Fruit fly (Drosophila melanogaster) whole organism, embryonic: ENCODE measurements around the gene fred.
A peak's percentile ranks its signal among the peaks of the same experiment; 100 is the strongest.

Source experiments
- Adf1 ChIP-seq: fragments of 200-800 bp; sonication (Bioruptor generic); IDR thresholded peaks from 2 replicates; pipeline ENCODE4 v1.3.6; 2022; ENCODE audit warnings: missing biosample characterization, missing genetic modification characterization
- Atf3 ChIP-seq: fragments of 200-800 bp; sonication (Bioruptor generic); optimal IDR thresholded peaks from 3 replicates; lab custom pipeline; 2016; ENCODE audit warnings: missing biosample characterization, missing genetic modification characterization
- CG10267 ChIP-seq: fragments of 200-800 bp; sonication (Bioruptor generic); optimal IDR thresholded peaks from 2 replicates; lab custom pipeline; 2018; ENCODE audit warnings: missing biosample characterization, mild to moderate bottlenecking, missing genetic modification characterization, moderate library complexity
- CG10959 ChIP-seq: fragments of 200-800 bp; sonication (Bioruptor generic); IDR thresholded peaks from 2 replicates; pipeline ENCODE4 v1.3.6; 2022; ENCODE audit warnings: missing biosample characterization, missing genetic modification characterization
- CG11085 ChIP-seq: fragments of 200-800 bp; sonication (Bioruptor generic); IDR thresholded peaks from 2 replicates; pipeline ENCODE4 v1.3.6; 2022; ENCODE audit warnings: missing biosample characterization, missing genetic modification characterization
- CG12071 ChIP-seq: fragments of 200-800 bp; sonication (Bioruptor generic); optimal IDR thresholded peaks from 3 replicates; lab custom pipeline; 2018; ENCODE audit warnings: missing biosample characterization, mild to moderate bottlenecking, missing genetic modification characterization
- CG15696 ChIP-seq: fragments of 200-800 bp; sonication (Bioruptor generic); optimal IDR thresholded peaks from 2 replicates; lab custom pipeline; 2019; ENCODE audit warnings: missing biosample characterization, mild to moderate bottlenecking, missing genetic modification characterization, moderate library complexity
- CG2120 ChIP-seq: fragments of 200-800 bp; sonication (Bioruptor generic); optimal IDR thresholded peaks from 3 replicates; lab custom pipeline; 2016; ENCODE audit warnings: missing biosample characterization, missing genetic modification characterization
- CG2889 ChIP-seq: fragments of 200-800 bp; sonication (Bioruptor generic); IDR thresholded peaks from 3 replicates; pipeline ENCODE4 v1.3.6; 2022; ENCODE audit warnings: missing biosample characterization, missing genetic modification characterization
- CG34376 ChIP-seq: fragments of 200-800 bp; sonication (Bioruptor generic); optimal IDR thresholded peaks from 2 replicates; lab custom pipeline; 2018; ENCODE audit warnings: missing biosample characterization, mild to moderate bottlenecking, missing genetic modification characterization
- CG3847 ChIP-seq: fragments of 200-800 bp; sonication (Bioruptor generic); IDR thresholded peaks from 2 replicates; pipeline ENCODE4 v1.3.6; 2022; ENCODE audit warnings: missing biosample characterization, missing genetic modification characterization
- CG42726 ChIP-seq: fragments of 200-800 bp; sonication (Bioruptor generic); IDR thresholded peaks from 2 replicates; pipeline ENCODE4 v1.3.6; 2022; ENCODE audit warnings: missing biosample characterization, missing genetic modification characterization; ENCODE audit not compliant: partially characterized antibody
- CG4424 ChIP-seq: fragments of 200-800 bp; sonication (Bioruptor generic); optimal IDR thresholded peaks from 3 replicates; lab custom pipeline; 2016; ENCODE audit warnings: missing biosample characterization, missing genetic modification characterization
- CG6175 ChIP-seq: fragments of 200-800 bp; sonication (Bioruptor generic); IDR thresholded peaks from 3 replicates; pipeline ENCODE4 v1.3.6; 2022; ENCODE audit warnings: missing biosample characterization, missing genetic modification characterization
- CG7357 ChIP-seq: fragments of 200-800 bp; sonication (Bioruptor generic); IDR thresholded peaks from 3 replicates; pipeline ENCODE4 v1.3.6; 2022; ENCODE audit warnings: missing biosample characterization, missing genetic modification characterization
- CG8281 ChIP-seq: fragments of 200-800 bp; sonication (Bioruptor generic); optimal IDR thresholded peaks from 2 replicates; lab custom pipeline; 2018; ENCODE audit warnings: missing biosample characterization, mild to moderate bottlenecking, missing genetic modification characterization, moderate library complexity
- CG9817 ChIP-seq: fragments of 200-800 bp; sonication (Bioruptor generic); optimal IDR thresholded peaks from 2 replicates; lab custom pipeline; 2018; ENCODE audit warnings: missing biosample characterization, mild to moderate bottlenecking, missing genetic modification characterization, moderate library complexity
- D19B ChIP-seq: fragments of 200-800 bp; sonication (Bioruptor generic); optimal IDR thresholded peaks from 2 replicates; lab custom pipeline; 2017; ENCODE audit warnings: missing biosample characterization, mild to moderate bottlenecking, missing genetic modification characterization
- Dfd ChIP-seq, 2 experiments: fragments of >200 bp; optimal IDR thresholded peaks; 2 replicates each; lab custom pipeline; 2017; ENCODE audit warnings: missing biosample characterization in 2 of 2, missing genetic modification characterization in 2 of 2
- HLHmδ ChIP-seq: fragments of 200-800 bp; sonication (Bioruptor generic); optimal IDR thresholded peaks from 2 replicates; lab custom pipeline; 2018; ENCODE audit warnings: missing biosample characterization, mild to moderate bottlenecking, missing genetic modification characterization, moderate library complexity
- Jarid2 ChIP-seq: fragments of 200-800 bp; sonication (Bioruptor generic); optimal IDR thresholded peaks from 3 replicates; lab custom pipeline; 2017; ENCODE audit warnings: mild to moderate bottlenecking, missing biosample characterization, missing genetic modification reagents, missing genetic modification characterization
- Lpt ChIP-seq: fragments of >200 bp; optimal IDR thresholded peaks from 2 replicates; lab custom pipeline; 2018; ENCODE audit warnings: missing biosample characterization, missing genetic modification characterization
- Optix ChIP-seq: fragments of 200-800 bp; sonication (Bioruptor generic); IDR thresholded peaks from 3 replicates; pipeline ENCODE4 v1.3.6; 2022; ENCODE audit warnings: missing biosample characterization, missing genetic modification characterization
- Rx ChIP-seq: fragments of 200-800 bp; sonication (Bioruptor generic); IDR thresholded peaks from 2 replicates; pipeline ENCODE4 v1.3.6; 2022; ENCODE audit warnings: missing biosample characterization, missing genetic modification characterization
- Side ChIP-seq: fragments of 200-800 bp; sonication (Bioruptor generic); optimal IDR thresholded peaks from 2 replicates; lab custom pipeline; 2016; ENCODE audit warnings: missing biosample characterization, missing genetic modification characterization
- Sox102F ChIP-seq: fragments of 200-800 bp; sonication (Bioruptor generic); optimal IDR thresholded peaks from 2 replicates; lab custom pipeline; 2018; ENCODE audit warnings: missing biosample characterization, mild to moderate bottlenecking, missing genetic modification characterization, moderate library complexity
- al ChIP-seq: fragments of 200-800 bp; sonication (Bioruptor generic); IDR thresholded peaks from 2 replicates; pipeline ENCODE4 v1.3.6; 2022; ENCODE audit warnings: missing biosample characterization, missing genetic modification characterization
- ap ChIP-seq: fragments of 200-800 bp; sonication (Bioruptor generic); IDR thresholded peaks from 2 replicates; pipeline ENCODE4 v1.3.6; 2022; ENCODE audit warnings: missing biosample characterization, missing genetic modification characterization
- bab2 ChIP-seq: fragments of 200-800 bp; sonication (Bioruptor generic); optimal IDR thresholded peaks from 2 replicates; lab custom pipeline; 2016; ENCODE audit warnings: missing biosample characterization, missing genetic modification characterization
- caup ChIP-seq: fragments of 200-800 bp; sonication (Bioruptor generic); optimal IDR thresholded peaks from 3 replicates; lab custom pipeline; 2017; ENCODE audit warnings: missing biosample characterization, mild to moderate bottlenecking, missing genetic modification characterization, moderate library complexity; ENCODE audit not compliant: severe bottlenecking
- ci ChIP-seq: fragments of 200-800 bp; sonication (Bioruptor generic); IDR thresholded peaks from 3 replicates; pipeline ENCODE4 v1.3.6; 2022; ENCODE audit warnings: missing biosample characterization, missing genetic modification characterization
- corto ChIP-seq: fragments of 200-800 bp; sonication (Bioruptor generic); optimal IDR thresholded peaks from 2 replicates; lab custom pipeline; 2016; ENCODE audit warnings: missing biosample characterization, mild to moderate bottlenecking, missing genetic modification characterization, moderate library complexity
- crp ChIP-seq, 2 experiments: fragments of 200-800 bp; sonication (Bioruptor generic); optimal IDR thresholded peaks; 2 replicates in 1 of 2; 3 replicates in 1 of 2; lab custom pipeline; 2017; ENCODE audit warnings: missing biosample characterization in 2 of 2, missing genetic modification characterization in 2 of 2, mild to moderate bottlenecking in 1 of 2, moderate library complexity in 1 of 2
- dpn ChIP-seq, 2 experiments: fragments of 200-800 bp; sonication (Bioruptor generic); optimal IDR thresholded peaks; 3 replicates each; lab custom pipeline; 2016; ENCODE audit warnings: missing biosample characterization in 2 of 2, missing genetic modification characterization in 2 of 2
- esg ChIP-seq: fragments of 200-800 bp; sonication (Bioruptor generic); conservative IDR thresholded peaks from 2 replicates; pipeline ENCODE4 v1.3.6; 2022; ENCODE audit warnings: missing biosample characterization, missing genetic modification characterization
- exex ChIP-seq: fragments of 200-800 bp; sonication (Bioruptor generic); optimal IDR thresholded peaks from 4 replicates; lab custom pipeline; 2018; ENCODE audit warnings: missing biosample characterization, mild to moderate bottlenecking, missing genetic modification characterization, moderate library complexity
- fd64A ChIP-seq: fragments of 200-800 bp; sonication (Bioruptor generic); optimal IDR thresholded peaks from 3 replicates; lab custom pipeline; 2018; ENCODE audit warnings: missing biosample characterization, mild to moderate bottlenecking, missing genetic modification characterization
- gem ChIP-seq: fragments of 200-800 bp; sonication (Bioruptor generic); optimal IDR thresholded peaks from 2 replicates; lab custom pipeline; 2019; ENCODE audit warnings: missing biosample characterization, mild to moderate bottlenecking, missing genetic modification characterization, moderate library complexity
- jigr1 ChIP-seq: fragments of 200-800 bp; sonication (Bioruptor generic); IDR thresholded peaks from 3 replicates; pipeline ENCODE4 v1.3.6; 2022; ENCODE audit warnings: missing biosample characterization, missing genetic modification characterization
- ken ChIP-seq: fragments of 200-800 bp; sonication (Bioruptor generic); IDR thresholded peaks from 3 replicates; pipeline ENCODE4 v1.3.6; 2022; ENCODE audit warnings: missing biosample characterization, missing genetic modification characterization
- pzg ChIP-seq: fragments of 200-800 bp; sonication (Bioruptor generic); optimal IDR thresholded peaks from 3 replicates; lab custom pipeline; 2018; ENCODE audit warnings: missing biosample characterization, mild to moderate bottlenecking, missing genetic modification characterization, moderate library complexity
- rib ChIP-seq: fragments of 200-800 bp; sonication (Bioruptor generic); IDR thresholded peaks from 2 replicates; pipeline ENCODE4 v1.3.6; 2022; ENCODE audit warnings: missing biosample characterization, missing genetic modification characterization
- sc ChIP-seq, 3 experiments: fragments of >200 bp in 2 of 3; fragments of 200-800 bp in 1 of 3; sonication (Bioruptor generic) in 1 of 3; optimal IDR thresholded peaks; 2 replicates in 2 of 3; 3 replicates in 1 of 3; lab custom pipeline; 2017; ENCODE audit warnings: mild to moderate bottlenecking in 1 of 3, missing biosample characterization in 1 of 3, missing genetic modification characterization in 1 of 3, missing genetic modification reagents in 1 of 3
- shn ChIP-seq: fragments of 200-800 bp; sonication (Bioruptor generic); optimal IDR thresholded peaks from 3 replicates; lab custom pipeline; 2016; ENCODE audit warnings: missing biosample characterization, missing genetic modification characterization
- slp2 ChIP-seq: fragments of 200-800 bp; sonication (Bioruptor generic); optimal IDR thresholded peaks from 2 replicates; lab custom pipeline; 2016; ENCODE audit warnings: missing biosample characterization, missing genetic modification characterization
- sna ChIP-seq: fragments of 200-800 bp; sonication (Bioruptor generic); IDR thresholded peaks from 2 replicates; pipeline ENCODE4 v1.3.6; 2022; ENCODE audit warnings: missing biosample characterization, missing genetic modification characterization; ENCODE audit not compliant: partially characterized antibody
- tx ChIP-seq: fragments of 200-800 bp; sonication (Bioruptor generic); optimal IDR thresholded peaks from 2 replicates; lab custom pipeline; 2016; ENCODE audit warnings: missing biosample characterization, missing genetic modification characterization
- vvl ChIP-seq: fragments of 200-800 bp; sonication (Bioruptor generic); IDR thresholded peaks from 2 replicates; pipeline ENCODE4 v1.3.6; 2022; ENCODE audit warnings: missing biosample characterization, missing genetic modification characterization
- zfh1 ChIP-seq: fragments of 200-800 bp; sonication (Bioruptor generic); IDR thresholded peaks from 3 replicates; pipeline ENCODE4 v1.3.6; 2022; ENCODE audit warnings: missing biosample characterization, missing genetic modification characterization

Gene fred

DNA sequence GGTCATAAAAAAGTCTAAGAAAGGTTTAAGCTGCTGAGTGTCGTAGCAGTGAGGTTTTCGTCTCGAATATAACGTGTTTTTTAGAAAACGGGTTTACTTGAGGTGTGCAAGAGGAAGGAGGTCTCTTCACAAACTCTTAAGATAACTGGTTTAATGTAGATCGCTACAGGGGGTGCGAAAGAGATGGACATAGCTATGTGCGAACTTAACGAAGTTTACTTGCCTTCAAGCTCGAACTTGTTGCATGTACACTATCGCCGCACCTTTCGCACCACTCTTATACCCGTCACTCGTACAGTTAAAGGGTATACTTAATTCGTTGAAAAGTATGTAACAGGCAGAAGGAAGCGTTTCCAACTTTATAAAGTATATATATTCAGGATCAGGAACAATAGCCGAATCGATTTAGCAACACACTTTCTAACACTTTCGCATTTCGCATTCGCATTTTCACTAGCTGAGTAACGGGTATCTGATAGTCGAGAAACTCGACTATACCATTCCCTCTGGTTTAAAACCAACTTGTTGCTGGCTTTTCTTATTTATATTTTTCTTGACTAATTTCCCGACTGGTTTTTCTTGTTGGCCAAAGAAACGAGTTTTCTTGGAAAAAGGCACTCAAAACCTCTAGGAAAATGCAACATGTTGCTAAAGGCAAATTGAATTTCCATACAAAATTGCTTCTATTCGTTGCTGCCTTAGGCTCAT, 38.9 kb upstream of the fred start (continued):
- TF ChIP-seq ci, result peak; percentile 94
- peak; percentile 88 for TF ChIP-seq Sox102F (GFP tag; lab: Kevin White, UChicago)
- TF ChIP-seq CG2889 (GFP tag; lab: Robert Waterston, UW), result peak; percentile 41; the same call in 1 of the 3 replicates
- no peak for TF ChIP-seq CG6175 (GFP tag; lab: Robert Waterston, UW)
- TF ChIP-seq CG15696 (tag; lab: Kevin White, UChicago), result peak; percentile 77
- peak; percentile 85 for TF ChIP-seq CG10959
- TF ChIP-seq HLHmδ, result no peak
- peak; percentile 88 for TF ChIP-seq ken (GFP tag; lab: Robert Waterston, UW)
- TF ChIP-seq esg, result peak; percentile 84
- TF ChIP-seq Lpt, result no peak
- no peak for TF ChIP-seq corto (GFP tag; lab: Kevin White, UChicago)
- TF ChIP-seq jigr1, result peak; percentile 69; the same call in 2 of the 3 replicates
- no peak; the same call in 1 of the 2 replicates for TF ChIP-seq rib (GFP tag; lab: Robert Waterston, UW)
- TF ChIP-seq bab2, result peak; percentile 83
- peak; percentile 73 for TF ChIP-seq CG10267 (tag; lab: Kevin White, UChicago)
- peak; percentile 80 for TF ChIP-seq shn
- peak; percentile 64 for TF ChIP-seq CG9817
- TF ChIP-seq CG34376, result no peak
- peak; percentile 71 for TF ChIP-seq Atf3 (GFP tag; lab: Kevin White, UChicago)
- TF ChIP-seq CG3847 (GFP tag; lab: Robert Waterston, UW), result peak; percentile 80
- TF ChIP-seq pzg (GFP tag; lab: Kevin White, UChicago), result no peak
- peak; percentile 70 for TF ChIP-seq CG12071 (GFP tag; lab: Kevin White, UChicago)
- TF ChIP-seq Adf1 (GFP tag; lab: Robert Waterston, UW), result no peak
- TF ChIP-seq sc (optimal IDR thresholded peaks at IDR 0.05; lab: Kevin White, UChicago), result no peak
- peak; percentile 86 for TF ChIP-seq sc (GFP tag; optimal IDR thresholded peaks at IDR 0.05; lab: Kevin White, UChicago)
- peak; percentile 75 for TF ChIP-seq CG2120
- no peak for TF ChIP-seq exex (tag; lab: Kevin White, UChicago)
- TF ChIP-seq CG7357 (GFP tag; lab: Robert Waterston, UW), result peak; percentile 79
- peak; percentile 90 for TF ChIP-seq D19B (GFP tag; lab: Kevin White, UChicago)
- TF ChIP-seq fd64A (GFP tag; lab: Kevin White, UChicago), result peak; percentile 66
- peak; percentile 71 for TF ChIP-seq al (GFP tag; lab: Robert Waterston, UW)
- peak; percentile 20 for TF ChIP-seq Jarid2
- TF ChIP-seq sna (GFP tag; lab: Robert Waterston, UW), result peak; percentile 77
- TF ChIP-seq dpn (GFP tag; optimal IDR thresholded peaks at IDR 0.05; lab: Kevin White, UChicago), result peak; percentile 82 to 85
- TF ChIP-seq CG11085 (GFP tag; lab: Robert Waterston, UW), result 0 out of 2 replicates have a peak, but pooled peaks have one; percentile 31
- TF ChIP-seq slp2 (GFP tag; lab: Kevin White, UChicago), result peak; percentile 83
- TF ChIP-seq CG42726, result no peak
- TF ChIP-seq ap (GFP tag; lab: Robert Waterston, UW), result peak; percentile 87
- TF ChIP-seq CG4424 (GFP tag; lab: Kevin White, UChicago), result peak; percentile 84
- TF ChIP-seq Rx (GFP tag; lab: Robert Waterston, UW), result peak; percentile 78
- TF ChIP-seq Dfd (GFP tag; optimal IDR thresholded peaks at IDR 0.05; lab: Kevin White, UChicago), result no peak
- TF ChIP-seq tx (GFP tag; lab: Kevin White, UChicago), result peak; percentile 67
- peak; percentile 92 for TF ChIP-seq gem
- peak; percentile 95 for TF ChIP-seq vvl
- TF ChIP-seq caup (GFP tag; lab: Kevin White, UChicago), result peak; percentile 50
- peak in 1 of 2 experiments; percentile 34 for TF ChIP-seq crp (GFP tag; optimal IDR thresholded peaks at IDR 0.05; lab: Kevin White, UChicago)
- TF ChIP-seq Side (GFP tag; lab: Kevin White, UChicago), result peak; percentile 78
- TF ChIP-seq CG8281 (tag; lab: Kevin White, UChicago), result peak; percentile 63
- TF ChIP-seq Optix (GFP tag; lab: Robert Waterston, UW), result peak; percentile 94
- TF ChIP-seq zfh1 (GFP tag; lab: Robert Waterston, UW), result peak; percentile 93
